Worm (Caenorhabditis elegans): ENCODE results near the gene srbc-71.
"Not testable (repeated sequence)": the region's sequence is repeated elsewhere in the genome, so short reads cannot be mapped to it uniquely, and the experiment has no call there.

DNA sequence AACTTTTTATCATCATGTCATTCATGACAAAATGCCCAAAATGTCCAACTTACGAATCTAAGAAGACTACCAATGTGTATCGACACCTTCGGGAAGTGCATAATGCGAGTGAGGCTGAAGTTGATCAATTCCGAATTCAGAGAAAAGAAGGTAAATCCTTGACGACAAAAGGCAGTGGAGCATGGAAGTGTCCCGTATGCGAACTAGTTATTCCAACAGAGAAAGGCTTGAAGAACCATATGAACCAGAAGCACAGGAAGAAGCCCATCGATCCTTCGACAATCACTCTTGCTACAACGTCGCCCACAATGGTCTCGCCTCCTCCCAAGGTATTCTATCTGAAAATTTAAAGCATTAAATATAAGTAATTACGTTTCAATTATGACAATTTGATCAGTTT is 39.7 kb downstream of the srbc-71 start, which contains the start of gene K08D10.11:
- TF ChIP-seq ceh-58 (GFP tag; IDR thresholded peaks at IDR 0.05); Y67H2A.10 (GFP tag; conservative IDR thresholded peaks at IDR 0.05); madf-10 (tag; optimal IDR thresholded peaks at IDR 0.05); dpl-1 (GFP tag; optimal IDR thresholded peaks at IDR 0.05); B0035.1 (tag; optimal IDR thresholded peaks at IDR 0.05); fkh-3 (tag; optimal IDR thresholded peaks at IDR 0.05); zim-3 (tag; optimal IDR thresholded peaks at IDR 0.05): not testable (repeated sequence)

Data from whole organism, young adult.